Fruit fly (Drosophila melanogaster): Measurements from ENCODE around the gene CG6299.
A peak's percentile ranks its signal among the peaks of the same experiment; 100 is the strongest.

CG6299 gene

DNA sequence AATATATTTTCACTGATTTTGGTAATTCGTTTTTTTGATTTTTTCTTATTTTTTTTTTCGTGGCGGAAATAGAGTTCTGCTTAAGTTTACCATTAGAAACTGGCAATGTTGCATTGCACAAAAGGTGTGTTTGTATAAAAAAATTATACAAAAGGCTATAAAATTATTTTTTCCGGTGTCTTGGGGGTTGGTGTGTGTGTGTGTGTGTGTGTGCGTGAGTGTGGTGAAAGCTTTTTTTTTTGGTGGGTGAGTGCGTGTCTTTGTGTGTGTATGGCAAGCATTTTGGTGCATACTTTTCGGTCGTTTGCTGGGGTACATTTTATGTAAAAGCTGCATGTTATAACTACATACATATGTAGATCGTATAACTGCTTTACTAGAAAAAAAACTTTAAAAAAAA, 48.9 kb downstream of the CG6299 start (continued):
- TF ChIP-seq Sry-δ (GFP tag; optimal IDR thresholded peaks at IDR 0.05), result no peak
- no peak for TF ChIP-seq Nf-YA (GFP tag; IDR thresholded peaks at IDR 0.05)
- no peak for TF ChIP-seq rib (GFP tag; IDR thresholded peaks at IDR 0.05)
- TF ChIP-seq lmd (GFP tag; IDR thresholded peaks at IDR 0.05), result no peak
- TF ChIP-seq CG10654 (GFP tag; optimal IDR thresholded peaks at IDR 0.05), result no peak
- TF ChIP-seq abd-A (tag; optimal IDR thresholded peaks at IDR 0.05), result no peak
- TF ChIP-seq CG14860 (GFP tag; IDR thresholded peaks at IDR 0.05; ENCODE audit: partially characterized antibody), result no peak
- TF ChIP-seq Poxn (GFP tag; IDR thresholded peaks at IDR 0.05), result no peak
- no peak for TF ChIP-seq shn (GFP tag; optimal IDR thresholded peaks at IDR 0.05)
- no peak for TF ChIP-seq CG18599 (GFP tag; optimal IDR thresholded peaks at IDR 0.05)
- no peak for TF ChIP-seq Kr (GFP tag; optimal IDR thresholded peaks at IDR 0.05)
- TF ChIP-seq D (optimal IDR thresholded peaks at IDR 0.05), result no peak
- TF ChIP-seq D (GFP tag; optimal IDR thresholded peaks at IDR 0.05), result no peak
- no peak for TF ChIP-seq ap (GFP tag; IDR thresholded peaks at IDR 0.05)
- no peak for TF ChIP-seq CG6175 (GFP tag; IDR thresholded peaks at IDR 0.05)
- no peak for TF ChIP-seq ara (GFP tag; IDR thresholded peaks at IDR 0.05)
- no peak for TF ChIP-seq C15 (GFP tag; IDR thresholded peaks at IDR 0.05)
- no peak for TF ChIP-seq E2f2 (GFP tag; IDR thresholded peaks at IDR 0.05)
- no peak for TF ChIP-seq CG18476 (GFP tag; optimal IDR thresholded peaks at IDR 0.05)
- no peak for TF ChIP-seq her (GFP tag; optimal IDR thresholded peaks at IDR 0.05)
- no peak for TF ChIP-seq aop (GFP tag; IDR thresholded peaks at IDR 0.05)
- TF ChIP-seq sob (GFP tag; IDR thresholded peaks at IDR 0.05), result 0 out of 2 replicates have a peak, but pooled peaks have one; percentile 16
- TF ChIP-seq CG2875 (GFP tag; optimal IDR thresholded peaks at IDR 0.05), result no peak
- TF ChIP-seq sens (GFP tag), result peak; percentile 90
- no peak for TF ChIP-seq Fer2 (tag; optimal IDR thresholded peaks at IDR 0.05)
- TF ChIP-seq ato (GFP tag; IDR thresholded peaks at IDR 0.05; ENCODE audit: partially characterized antibody), result no peak
- TF ChIP-seq CG3163 (GFP tag; optimal IDR thresholded peaks at IDR 0.05), result no peak
- peak; percentile 88 for TF ChIP-seq Ets65A (GFP tag)
- no peak for TF ChIP-seq gcm (GFP tag; optimal IDR thresholded peaks at IDR 0.05)
- TF ChIP-seq btn (GFP tag; optimal IDR thresholded peaks at IDR 0.05), result no peak
- TF ChIP-seq al (GFP tag; IDR thresholded peaks at IDR 0.05), result no peak
- no peak for TF ChIP-seq CrebB (tag; optimal IDR thresholded peaks at IDR 0.05)
- TF ChIP-seq Pdp1 (GFP tag; optimal IDR thresholded peaks at IDR 0.05), result no peak
- TF ChIP-seq Mad (GFP tag; optimal IDR thresholded peaks at IDR 0.05), result no peak
- TF ChIP-seq CG9609 (GFP tag; optimal IDR thresholded peaks at IDR 0.05), result no peak
- TF ChIP-seq CG3995 (GFP tag; optimal IDR thresholded peaks at IDR 0.05), result no peak
- TF ChIP-seq PHDP (tag; optimal IDR thresholded peaks at IDR 0.05), result no peak
- no peak for TF ChIP-seq pho (GFP tag; optimal IDR thresholded peaks at IDR 0.05)
- no peak for TF ChIP-seq Neu2 (GFP tag; optimal IDR thresholded peaks at IDR 0.05; ENCODE audit: borderline replicate concordance)
- no peak for TF ChIP-seq Hmr (GFP tag; optimal IDR thresholded peaks at IDR 0.05)
- TF ChIP-seq sima (GFP tag; optimal IDR thresholded peaks at IDR 0.05), result no peak
- no peak for TF ChIP-seq CG3847 (GFP tag; IDR thresholded peaks at IDR 0.05)
- no peak for TF ChIP-seq CG11723 (GFP tag; optimal IDR thresholded peaks at IDR 0.05)
- TF ChIP-seq row (GFP tag; IDR thresholded peaks at IDR 0.05), result peak; percentile 27; the same call in 2 of the 3 replicates
- TF ChIP-seq hb (GFP tag; IDR thresholded peaks at IDR 0.05; ENCODE audit: partially characterized antibody), result no peak
- no peak for TF ChIP-seq CG14965 (GFP tag; optimal IDR thresholded peaks at IDR 0.05; ENCODE audit: borderline replicate concordance)
- TF ChIP-seq Dip3 (GFP tag; optimal IDR thresholded peaks at IDR 0.05), result no peak
- TF ChIP-seq repo (GFP tag; optimal IDR thresholded peaks at IDR 0.05), result no peak
- TF ChIP-seq Opbp (GFP tag; IDR thresholded peaks at IDR 0.05; ENCODE audit: partially characterized antibody), result no peak
- no peak for TF ChIP-seq bcd (GFP tag; optimal IDR thresholded peaks at IDR 0.05)
- TF ChIP-seq CG16863 (GFP tag; optimal IDR thresholded peaks at IDR 0.05), result no peak
- no peak for TF ChIP-seq Hr51 (GFP tag; optimal IDR thresholded peaks at IDR 0.05)
- TF ChIP-seq CG7839 (tag; optimal IDR thresholded peaks at IDR 0.05), result no peak
